Worm (Caenorhabditis elegans) whole organism, L2 larva: ENCODE data around the gene plp-2.

ENCODE experiments used
- C34F6.9 ChIP-seq: fragments of 150-350 bp; optimal IDR thresholded peaks from 2 replicates; lab custom pipeline; 2014; ENCODE audit warnings: missing biosample characterization, missing genetic modification characterization
- F13H6.1 ChIP-seq: sonication (generic microtip); optimal IDR thresholded peaks from 2 replicates; lab custom pipeline; 2016; ENCODE audit warnings: missing genetic modification characterization, missing compliant biosample characterization
- R02D3.7 ChIP-seq: fragments of 150-350 bp; optimal IDR thresholded peaks from 2 replicates; lab custom pipeline; 2014; ENCODE audit warnings: missing biosample characterization, missing genetic modification characterization
- Y55F3AM.14 ChIP-seq: fragments of 200-800 bp; sonication (Bioruptor generic); optimal IDR thresholded peaks from 2 replicates; lab custom pipeline; 2018; ENCODE audit warnings: mild to moderate bottlenecking, missing genetic modification characterization, missing compliant biosample characterization
- ZK546.5 ChIP-seq: sonication (generic microtip); optimal IDR thresholded peaks from 2 replicates; lab custom pipeline; 2017; ENCODE audit warnings: missing biosample characterization, missing genetic modification characterization
- aly-2 ChIP-seq: fragments of 150-350 bp; optimal IDR thresholded peaks from 2 replicates; lab custom pipeline; 2014; ENCODE audit warnings: missing biosample characterization, missing genetic modification characterization
- ama-1 ChIP-seq: fragments of 150-350 bp; optimal IDR thresholded peaks from 2 replicates; lab custom pipeline; 2018; ENCODE audit warnings: inconsistent platforms
- ceh-16 ChIP-seq: fragments of 150-350 bp; optimal IDR thresholded peaks from 2 replicates; lab custom pipeline; 2014; ENCODE audit warnings: missing biosample characterization, missing genetic modification characterization
- ceh-82 ChIP-seq: fragments of 150-350 bp; optimal IDR thresholded peaks from 2 replicates; lab custom pipeline; 2014; ENCODE audit warnings: missing biosample characterization, missing genetic modification characterization
- crh-2 ChIP-seq: sonication (generic microtip); optimal IDR thresholded peaks from 2 replicates; lab custom pipeline; 2017; ENCODE audit warnings: missing biosample characterization, missing genetic modification characterization
- dmd-4 ChIP-seq: sonication (generic microtip); optimal IDR thresholded peaks from 2 replicates; lab custom pipeline; 2017; ENCODE audit warnings: missing biosample characterization, missing genetic modification characterization
- egl-27 ChIP-seq: sonication (generic microtip); optimal IDR thresholded peaks from 3 replicates; lab custom pipeline; 2017; ENCODE audit warnings: missing biosample characterization, missing genetic modification reagents, missing genetic modification characterization
- lin-11 ChIP-seq: fragments of 150-350 bp; sonication (generic microtip); optimal IDR thresholded peaks from 2 replicates; lab custom pipeline; 2014; ENCODE audit warnings: missing biosample characterization, missing genetic modification characterization, inconsistent platforms, mixed read lengths
- lin-13 ChIP-seq: fragments of 150-350 bp; optimal IDR thresholded peaks from 2 replicates; lab custom pipeline; 2014; ENCODE audit warnings: missing biosample characterization, missing genetic modification reagents, missing genetic modification characterization
- lsy-2 ChIP-seq, 2 experiments: fragments of 150-350 bp in 1 of 2; sonication (generic microtip) in 1 of 2; optimal IDR thresholded peaks; 2 replicates each; lab custom pipeline; 2014 to 2017; ENCODE audit warnings: missing biosample characterization in 2 of 2, missing genetic modification characterization in 2 of 2
- mbf-1 ChIP-seq: sonication (generic microtip); optimal IDR thresholded peaks from 2 replicates; lab custom pipeline; 2017; ENCODE audit warnings: missing biosample characterization, missing genetic modification characterization
- mdl-1 ChIP-seq, 2 experiments: fragments of 150-350 bp in 1 of 2; sonication (generic microtip) in 1 of 2; optimal IDR thresholded peaks; 2 replicates each; lab custom pipeline; 2017; ENCODE audit warnings: missing biosample characterization in 2 of 2, missing genetic modification characterization in 2 of 2
- nhr-10 ChIP-seq: sonication (generic microtip); optimal IDR thresholded peaks from 2 replicates; lab custom pipeline; 2017; ENCODE audit warnings: missing biosample characterization, missing genetic modification characterization
- nhr-11 ChIP-seq: fragments of 150-350 bp; optimal IDR thresholded peaks from 2 replicates; lab custom pipeline; 2014; ENCODE audit warnings: missing biosample characterization, missing genetic modification characterization
- nhr-12 ChIP-seq: fragments of 150-350 bp; optimal IDR thresholded peaks from 2 replicates; lab custom pipeline; 2014; ENCODE audit warnings: missing biosample characterization, missing genetic modification characterization
- nhr-21 ChIP-seq: fragments of 150-350 bp; optimal IDR thresholded peaks from 2 replicates; lab custom pipeline; 2014; ENCODE audit warnings: missing biosample characterization, missing genetic modification characterization
- nhr-23 ChIP-seq: fragments of 150-350 bp; optimal IDR thresholded peaks from 2 replicates; lab custom pipeline; 2014; ENCODE audit warnings: missing biosample characterization, missing genetic modification reagents, missing genetic modification characterization
- nhr-237 ChIP-seq: fragments of 150-350 bp; optimal IDR thresholded peaks from 2 replicates; lab custom pipeline; 2014; ENCODE audit warnings: missing biosample characterization, missing genetic modification characterization
- nhr-25 ChIP-seq: fragments of 150-350 bp; sonication (generic microtip); optimal IDR thresholded peaks from 3 replicates; lab custom pipeline; 2014; ENCODE audit warnings: missing biosample characterization, missing genetic modification characterization
- nhr-6 ChIP-seq: fragments of 150-350 bp; optimal IDR thresholded peaks from 2 replicates; lab custom pipeline; 2014; ENCODE audit warnings: missing biosample characterization, missing genetic modification characterization
- nhr-77 ChIP-seq: fragments of 150-350 bp; optimal IDR thresholded peaks from 2 replicates; lab custom pipeline; 2014; ENCODE audit warnings: missing biosample characterization, missing genetic modification characterization
- peb-1 ChIP-seq: fragments of 150-350 bp; optimal IDR thresholded peaks from 2 replicates; lab custom pipeline; 2014; ENCODE audit warnings: missing biosample characterization, missing genetic modification characterization
- sem-4 ChIP-seq: fragments of 150-350 bp; optimal IDR thresholded peaks from 2 replicates; lab custom pipeline; 2014; ENCODE audit warnings: missing biosample characterization, missing genetic modification reagents, missing genetic modification characterization
- skn-1 ChIP-seq: sonication (generic microtip); optimal IDR thresholded peaks from 2 replicates; lab custom pipeline; 2017; ENCODE audit warnings: missing biosample characterization, missing genetic modification characterization
- sma-3 ChIP-seq: sonication (generic microtip); optimal IDR thresholded peaks from 2 replicates; lab custom pipeline; 2016; ENCODE audit warnings: missing genetic modification reagents, missing genetic modification characterization, missing compliant biosample characterization
- sma-9 ChIP-seq, 2 experiments: fragments of 150-350 bp in 1 of 2; sonication (generic microtip) in 1 of 2; optimal IDR thresholded peaks; 2 replicates each; lab custom pipeline; 2014 to 2016; ENCODE audit warnings: missing genetic modification characterization in 2 of 2, mild to moderate bottlenecking in 1 of 2, missing biosample characterization in 1 of 2, missing compliant biosample characterization in 1 of 2, missing genetic modification reagents in 1 of 2, moderate library complexity in 1 of 2
- snpc-4 ChIP-seq: fragments of 150-350 bp; optimal IDR thresholded peaks from 2 replicates; lab custom pipeline; 2014; ENCODE audit warnings: missing biosample characterization, missing genetic modification characterization
- unc-39 ChIP-seq: fragments of 150-350 bp; optimal IDR thresholded peaks from 2 replicates; lab custom pipeline; 2014; ENCODE audit warnings: missing biosample characterization, missing genetic modification characterization
- unc-55 ChIP-seq: fragments of 150-350 bp; sonication (generic microtip); optimal IDR thresholded peaks from 3 replicates; lab custom pipeline; 2014; ENCODE audit warnings: missing biosample characterization, missing genetic modification reagents, missing genetic modification characterization
- unc-62 ChIP-seq: fragments of 150-350 bp; optimal IDR thresholded peaks from 2 replicates; lab custom pipeline; 2014; ENCODE audit warnings: missing biosample characterization, missing genetic modification reagents, missing genetic modification characterization
- ztf-1 ChIP-seq: fragments of 200-800 bp; sonication (Bioruptor generic); conservative IDR thresholded peaks from 2 replicates; pipeline ENCODE4 v1.3.6; 2022; ENCODE audit warnings: missing genetic modification characterization, missing compliant biosample characterization
- ztf-11 ChIP-seq: sonication (generic microtip); optimal IDR thresholded peaks from 2 replicates; lab custom pipeline; 2017; ENCODE audit warnings: missing biosample characterization, missing genetic modification characterization
- ztf-4 ChIP-seq: fragments of 150-350 bp; optimal IDR thresholded peaks from 2 replicates; lab custom pipeline; 2014; ENCODE audit warnings: missing biosample characterization, missing genetic modification characterization

Gene plp-2

ce11 chrX:14965761-14966160, 16.8 kb downstream of the plp-2 start, which contains the start of gene F45B8.5:
F45B8.5 (plus strand) TSS chrX:14966061.
- TF ChIP-seq Y55F3AM.14 (GFP tag; lab: Kevin White, UChicago) (no peak), aly-2 (tag; lab: Kevin White, UChicago) (no peak), mbf-1 (no peak), nhr-21 (tag; lab: Kevin White, UChicago) (no peak), unc-39 (tag; lab: Kevin White, UChicago) (no peak), nhr-237 (tag; lab: Kevin White, UChicago) (no peak), skn-1 (tag; lab: Kevin White, UChicago) (no peak), ceh-82 (tag; lab: Kevin White, UChicago) (no peak), sem-4 (tag; lab: Kevin White, UChicago) (no peak), R02D3.7 (tag; lab: Kevin White, UChicago) (no peak), ztf-1 (GFP tag; lab: Robert Waterston, UW) (no peak), crh-2 (tag; lab: Kevin White, UChicago) (no peak), mdl-1 (tag; optimal IDR thresholded peaks at IDR 0.05; lab: Kevin White, UChicago) (no peak), ZK546.5 (tag; lab: Kevin White, UChicago) (no peak), unc-55 (GFP tag; lab: Kevin White, UChicago) (no peak), lsy-2 (tag; optimal IDR thresholded peaks at IDR 0.05; lab: Kevin White, UChicago) (no peak), sma-9 (GFP tag; optimal IDR thresholded peaks at IDR 0.05; lab: Kevin White, UChicago) (no peak), sma-9 (tag; optimal IDR thresholded peaks at IDR 0.05; lab: Kevin White, UChicago) (no peak), nhr-25 (tag; lab: Kevin White, UChicago) (no peak)

- TF ChIP-seq unc-62 (GFP tag; lab: Kevin White, UChicago) (no peak), lsy-2 (tag; optimal IDR thresholded peaks at IDR 0.05; lab: Kevin White, UChicago) (no peak), nhr-6 (no peak)
Observed at ce11 chrX:14964253-14964652, 18.4 kb downstream of the plp-2 start, which contains the start of gene rgs-11. rgs-11 (plus strand) TSS chrX:14964553.

- TF ChIP-seq lin-11 (tag; lab: Kevin White, UChicago) (no peak), snpc-4 (tag; lab: Kevin White, UChicago) (no peak), Y55F3AM.14 (GFP tag; lab: Kevin White, UChicago) (no peak), unc-39 (tag; lab: Kevin White, UChicago) (no peak)
Observed at ce11 chrX:14962456-14962855, 20.1 kb downstream of the plp-2 start, which contains the start of gene rgs-10. rgs-10 (plus strand) TSS chrX:14962756.

- no peak for TF ChIP-seq egl-27 (tag; lab: Kevin White, UChicago)
- no peak for TF ChIP-seq snpc-4 (tag; lab: Kevin White, UChicago)
- TF ChIP-seq R02D3.7 (tag; lab: Kevin White, UChicago) = no peak
- no peak for TF ChIP-seq ceh-16 (tag; lab: Kevin White, UChicago)
- TF ChIP-seq F13H6.1 (tag; lab: Kevin White, UChicago) = no peak
- no peak for TF ChIP-seq aly-2 (tag; lab: Kevin White, UChicago)
- no peak for TF ChIP-seq nhr-10 (tag; lab: Kevin White, UChicago)
- no peak for TF ChIP-seq unc-39 (tag; lab: Kevin White, UChicago)
- TF ChIP-seq ztf-1 (GFP tag; lab: Robert Waterston, UW) = no peak
- TF ChIP-seq nhr-12 = no peak
- TF ChIP-seq peb-1 (tag; lab: Kevin White, UChicago) = no peak
- TF ChIP-seq nhr-23 (tag; lab: Kevin White, UChicago) = no peak
- TF ChIP-seq dmd-4 (tag; lab: Kevin White, UChicago) = no peak
- TF ChIP-seq sma-9 (GFP tag; optimal IDR thresholded peaks at IDR 0.05; lab: Kevin White, UChicago) = no peak
- TF ChIP-seq sma-9 (tag; optimal IDR thresholded peaks at IDR 0.05; lab: Kevin White, UChicago) = no peak
- no peak for TF ChIP-seq nhr-11 (tag; lab: Kevin White, UChicago)
Observed at ce11 chrX:14961471-14961870, 21.1 kb downstream of the plp-2 start, which contains the start of gene idpp-3. idpp-3 (minus strand) TSS chrX:14961571.

- TF ChIP-seq unc-55 (GFP tag; lab: Kevin White, UChicago) = no peak
- no peak for TF ChIP-seq nhr-23 (tag; lab: Kevin White, UChicago)
- TF ChIP-seq nhr-6 = no peak
- no peak for TF ChIP-seq skn-1 (tag; lab: Kevin White, UChicago)
- no peak for TF ChIP-seq lin-13
- no peak for TF ChIP-seq ztf-11
- TF ChIP-seq nhr-12 = no peak
- TF ChIP-seq ztf-4 = no peak
- TF ChIP-seq lin-11 (tag; lab: Kevin White, UChicago) = no peak
- no peak for TF ChIP-seq nhr-77 (tag; lab: Kevin White, UChicago)
- no peak for TF ChIP-seq unc-62 (GFP tag; lab: Kevin White, UChicago)
- TF ChIP-seq ama-1 (lab: Kevin White, UChicago) = no peak
- TF ChIP-seq C34F6.9 = no peak
- TF ChIP-seq sma-3 (GFP tag; lab: Kevin White, UChicago) = no peak
- no peak for TF ChIP-seq aly-2 (tag; lab: Kevin White, UChicago)
- no peak for TF ChIP-seq sma-9 (GFP tag; optimal IDR thresholded peaks at IDR 0.05; lab: Kevin White, UChicago)
- no peak for TF ChIP-seq sma-9 (tag; optimal IDR thresholded peaks at IDR 0.05; lab: Kevin White, UChicago)
- TF ChIP-seq ceh-16 (tag; lab: Kevin White, UChicago) = no peak
Observed at ce11 chrX:14960841-14961240, 21.8 kb downstream of the plp-2 start.
